Worm (Caenorhabditis elegans): ENCODE results near the gene T23F2.2.
A peak's percentile ranks its signal among the peaks of the same experiment; 100 is the strongest.

T23F2.2 gene

ce11 chrX:5470111-5470745 lies 34.8 kb downstream of the T23F2.2 start:
- TF ChIP-seq fos-1 (tag; optimal IDR thresholded peaks at IDR 0.05), result no peak
- TF ChIP-seq blmp-1 (tag; optimal IDR thresholded peaks at IDR 0.05; ENCODE audit: insufficient read depth), result peak; percentile 4

- TF ChIP-seq egl-27 (tag; optimal IDR thresholded peaks at IDR 0.05), result peak; percentile 6
- no peak for TF ChIP-seq zag-1 (tag; optimal IDR thresholded peaks at IDR 0.05)
- TF ChIP-seq ztf-1 (GFP tag; conservative IDR thresholded peaks at IDR 0.05), result no peak
- no peak for TF ChIP-seq unc-55 (GFP tag; optimal IDR thresholded peaks at IDR 0.05)
- TF ChIP-seq fos-1 (tag; optimal IDR thresholded peaks at IDR 0.05), result peak; percentile 26
- TF ChIP-seq dmd-4 (tag; optimal IDR thresholded peaks at IDR 0.05), result no peak
- TF ChIP-seq alr-1 (tag; optimal IDR thresholded peaks at IDR 0.05), result no peak
- no peak for TF ChIP-seq F13H6.1 (tag; optimal IDR thresholded peaks at IDR 0.05)
- TF ChIP-seq ztf-11 (tag; optimal IDR thresholded peaks at IDR 0.05), result no peak
- TF ChIP-seq lin-39 (tag; optimal IDR thresholded peaks at IDR 0.05), result no peak
- TF ChIP-seq sma-9 (GFP tag; optimal IDR thresholded peaks at IDR 0.05), result peak; percentile 94
- TF ChIP-seq sma-9 (tag; optimal IDR thresholded peaks at IDR 0.05), result no peak
- peak; percentile 16 for TF ChIP-seq nhr-21 (tag; optimal IDR thresholded peaks at IDR 0.05)
- peak; percentile 9 for TF ChIP-seq nhr-25 (tag; optimal IDR thresholded peaks at IDR 0.05)
- TF ChIP-seq crh-2 (tag; optimal IDR thresholded peaks at IDR 0.05), result peak; percentile 76
- TF ChIP-seq sma-3 (GFP tag; optimal IDR thresholded peaks at IDR 0.05), result peak; percentile 19
- TF ChIP-seq peb-1 (tag; optimal IDR thresholded peaks at IDR 0.05), result no peak
- peak; percentile 86 to 89 for TF ChIP-seq mdl-1 (tag; optimal IDR thresholded peaks at IDR 0.05)
- TF ChIP-seq blmp-1 (tag; optimal IDR thresholded peaks at IDR 0.05; ENCODE audit: insufficient read depth), result peak; percentile 35
- peak; percentile 32 for TF ChIP-seq gmeb-1 (tag; optimal IDR thresholded peaks at IDR 0.05)
- TF ChIP-seq nhr-129 (tag; optimal IDR thresholded peaks at IDR 0.05), result peak; percentile 6
Measured at ce11 chrX:5467820-5468270, 37.2 kb downstream of the T23F2.2 start, which contains the start of gene dpyd-1. dpyd-1 (plus strand) TSS chrX:5467870.

ce11 chrX:5467308-5467707 lies 37.7 kb downstream of the T23F2.2 start:
- no peak for TF ChIP-seq peb-1 (tag; optimal IDR thresholded peaks at IDR 0.05)
- peak; percentile 78 for TF ChIP-seq blmp-1 (tag; optimal IDR thresholded peaks at IDR 0.05; ENCODE audit: insufficient read depth)
- TF ChIP-seq aly-2 (tag; optimal IDR thresholded peaks at IDR 0.05), result no peak
- TF ChIP-seq gmeb-1 (tag; optimal IDR thresholded peaks at IDR 0.05), result peak; percentile 29
- TF ChIP-seq ZK546.5 (tag; optimal IDR thresholded peaks at IDR 0.05), result no peak
- no peak for TF ChIP-seq nhr-6 (tag; optimal IDR thresholded peaks at IDR 0.05)
- no peak for TF ChIP-seq alr-1 (tag; optimal IDR thresholded peaks at IDR 0.05)
- TF ChIP-seq snpc-4 (tag; optimal IDR thresholded peaks at IDR 0.05), result no peak
- no peak for TF ChIP-seq ceh-16 (tag; optimal IDR thresholded peaks at IDR 0.05)
- no peak for TF ChIP-seq lin-13 (GFP tag; optimal IDR thresholded peaks at IDR 0.05)
- peak; percentile 85 for TF ChIP-seq fos-1 (tag; optimal IDR thresholded peaks at IDR 0.05)
- TF ChIP-seq ztf-1 (GFP tag; conservative IDR thresholded peaks at IDR 0.05), result no peak
- TF ChIP-seq lin-11 (tag; optimal IDR thresholded peaks at IDR 0.05), result no peak
- no peak for TF ChIP-seq elt-1 (tag; optimal IDR thresholded peaks at IDR 0.05)
- TF ChIP-seq nhr-77 (tag; optimal IDR thresholded peaks at IDR 0.05), result no peak
- TF ChIP-seq nhr-10 (tag; optimal IDR thresholded peaks at IDR 0.05), result no peak
- TF ChIP-seq sem-4 (tag; optimal IDR thresholded peaks at IDR 0.05), result no peak
- peak; percentile 32 for TF ChIP-seq nhr-21 (tag; optimal IDR thresholded peaks at IDR 0.05)
- TF ChIP-seq unc-55 (GFP tag; optimal IDR thresholded peaks at IDR 0.05), result no peak
- TF ChIP-seq nhr-237 (tag; optimal IDR thresholded peaks at IDR 0.05), result no peak
- no peak for TF ChIP-seq nhr-23 (tag; optimal IDR thresholded peaks at IDR 0.05)
- TF ChIP-seq sma-9 (GFP tag; optimal IDR thresholded peaks at IDR 0.05), result peak; percentile 91
- no peak for TF ChIP-seq sma-9 (tag; optimal IDR thresholded peaks at IDR 0.05)
- TF ChIP-seq nhr-11 (tag; optimal IDR thresholded peaks at IDR 0.05), result no peak
- TF ChIP-seq ceh-82 (tag; optimal IDR thresholded peaks at IDR 0.05), result no peak
- TF ChIP-seq F13H6.1 (tag; optimal IDR thresholded peaks at IDR 0.05), result peak; percentile 51
- TF ChIP-seq nhr-12 (tag; optimal IDR thresholded peaks at IDR 0.05), result no peak
- TF ChIP-seq mab-5 (tag; optimal IDR thresholded peaks at IDR 0.05), result no peak
- TF ChIP-seq lin-39 (tag; optimal IDR thresholded peaks at IDR 0.05), result no peak
- TF ChIP-seq ztf-11 (tag; optimal IDR thresholded peaks at IDR 0.05), result no peak
- TF ChIP-seq ztf-4 (tag; optimal IDR thresholded peaks at IDR 0.05), result no peak
- no peak for TF ChIP-seq skn-1 (tag; optimal IDR thresholded peaks at IDR 0.05)
- TF ChIP-seq nhr-25 (tag; optimal IDR thresholded peaks at IDR 0.05), result peak; percentile 51
- no peak for TF ChIP-seq mbf-1 (tag; optimal IDR thresholded peaks at IDR 0.05)
- TF ChIP-seq lsy-2 (tag; optimal IDR thresholded peaks at IDR 0.05), result no peak
- TF ChIP-seq dmd-4 (tag; optimal IDR thresholded peaks at IDR 0.05), result no peak
- peak; percentile 89 for TF ChIP-seq crh-2 (tag; optimal IDR thresholded peaks at IDR 0.05)
- TF ChIP-seq elt-3 (tag; optimal IDR thresholded peaks at IDR 0.05), result no peak
- no peak for TF ChIP-seq C34F6.9 (tag; optimal IDR thresholded peaks at IDR 0.05)
- TF ChIP-seq ama-1 (optimal IDR thresholded peaks at IDR 0.05), result no peak
- TF ChIP-seq R02D3.7 (tag; optimal IDR thresholded peaks at IDR 0.05), result no peak
- peak; percentile 78 for TF ChIP-seq sma-3 (GFP tag; optimal IDR thresholded peaks at IDR 0.05)
- no peak for TF ChIP-seq Y55F3AM.14 (GFP tag; optimal IDR thresholded peaks at IDR 0.05)
- TF ChIP-seq nhr-129 (tag; optimal IDR thresholded peaks at IDR 0.05), result no peak
- TF ChIP-seq unc-39 (tag; optimal IDR thresholded peaks at IDR 0.05), result no peak
